Worm (Caenorhabditis elegans) whole organism, young adult: ENCODE measurements around the gene cest-2.3.

Experiments
- F39B2.1 ChIP-seq: fragments of 200-800 bp; sonication (Bioruptor generic); IDR thresholded peaks from 2 replicates; pipeline ENCODE4 v1.3.6; 2022; ENCODE audit warnings: missing genetic modification reagents, missing genetic modification characterization, missing compliant biosample characterization
- F49E8.2 ChIP-seq: sonication (generic microtip); optimal IDR thresholded peaks from 3 replicates; lab custom pipeline; 2017; ENCODE audit warnings: missing genetic modification characterization, mild to moderate bottlenecking, missing compliant biosample characterization, antibody characterized with exemption, moderate library complexity; ENCODE audit not compliant: insufficient read depth
- K11D2.4 ChIP-seq: fragments of 200-800 bp; sonication (Bioruptor generic); IDR thresholded peaks from 2 replicates; pipeline ENCODE4 v1.3.6; 2022; ENCODE audit warnings: missing genetic modification reagents, missing genetic modification characterization, missing compliant biosample characterization
- attf-6 ChIP-seq: fragments of 200-800 bp; sonication (Bioruptor generic); IDR thresholded peaks from 2 replicates; pipeline ENCODE4 v1.3.6; 2022; ENCODE audit warnings: missing genetic modification reagents, missing genetic modification characterization, missing compliant biosample characterization
- ceh-91 ChIP-seq: fragments of 200-800 bp; sonication (Bioruptor generic); IDR thresholded peaks from 2 replicates; pipeline ENCODE4 v1.3.6; 2022; ENCODE audit warnings: missing genetic modification reagents, missing genetic modification characterization, missing compliant biosample characterization
- dox-1 ChIP-seq: fragments of 200-800 bp; sonication (Bioruptor generic); IDR thresholded peaks from 2 replicates; pipeline ENCODE4 v1.3.6; 2022; ENCODE audit warnings: missing genetic modification reagents, missing genetic modification characterization, missing compliant biosample characterization
- hlh-12 ChIP-seq: sonication (generic microtip); optimal IDR thresholded peaks from 2 replicates; lab custom pipeline; 2016; ENCODE audit warnings: missing genetic modification characterization, missing compliant biosample characterization
- lin-26 ChIP-seq: fragments of 200-800 bp; sonication (Bioruptor generic); IDR thresholded peaks from 2 replicates; pipeline ENCODE4 v1.3.6; 2022; ENCODE audit warnings: missing genetic modification reagents, missing genetic modification characterization, missing compliant biosample characterization
- madf-6 ChIP-seq: fragments of 200-800 bp; sonication (Bioruptor generic); IDR thresholded peaks from 2 replicates; pipeline ENCODE4 v1.3.6; 2022; ENCODE audit warnings: missing genetic modification reagents, missing genetic modification characterization, missing compliant biosample characterization
- ztf-26 ChIP-seq: sonication (generic microtip); optimal IDR thresholded peaks from 2 replicates; lab custom pipeline; 2017; ENCODE audit warnings: missing genetic modification characterization, missing compliant biosample characterization
- ztf-3 ChIP-seq: fragments of 200-800 bp; sonication (Bioruptor generic); optimal IDR thresholded peaks from 2 replicates; lab custom pipeline; 2018; ENCODE audit warnings: mild to moderate bottlenecking, missing genetic modification characterization, missing compliant biosample characterization

ce11 chrV:14146199-14146598, 36.6 kb downstream of the cest-2.3 start, which contains the start of gene acs-10:
- TF ChIP-seq lin-26 (no peak), F39B2.1 (GFP tag; lab: Robert Waterston, UW) (no peak), K11D2.4 (GFP tag; lab: Robert Waterston, UW) (no peak), hlh-12 (no peak), madf-6 (GFP tag; lab: Robert Waterston, UW) (no peak), attf-6 (GFP tag; lab: Robert Waterston, UW) (no peak), ztf-26 (tag; lab: Kevin White, UChicago) (no peak), dox-1 (no peak), F49E8.2 (tag; lab: Kevin White, UChicago) (no peak), ztf-3 (GFP tag; lab: Kevin White, UChicago) (no peak), ceh-91 (GFP tag; lab: Robert Waterston, UW) (no peak)
